Worm (Caenorhabditis elegans) whole organism, L4/young adult: Measurements from ENCODE around the gene exc-5.

ENCODE experiments used
- W03F9.2 ChIP-seq: fragments of 150-350 bp; optimal IDR thresholded peaks from 2 replicates; lab custom pipeline; 2014; ENCODE audit warnings: missing biosample characterization, missing genetic modification characterization
- dao-5 ChIP-seq: sonication (generic microtip); optimal IDR thresholded peaks from 2 replicates; lab custom pipeline; 2016; ENCODE audit warnings: missing genotype, missing genetic modification characterization, moderate library complexity, missing compliant biosample characterization
- him-1 ChIP-seq: sonication (generic microtip); optimal IDR thresholded peaks from 2 replicates; lab custom pipeline; 2016; ENCODE audit warnings: missing genotype, missing genetic modification reagents, missing genetic modification characterization, missing compliant biosample characterization

Gene exc-5

DNA sequence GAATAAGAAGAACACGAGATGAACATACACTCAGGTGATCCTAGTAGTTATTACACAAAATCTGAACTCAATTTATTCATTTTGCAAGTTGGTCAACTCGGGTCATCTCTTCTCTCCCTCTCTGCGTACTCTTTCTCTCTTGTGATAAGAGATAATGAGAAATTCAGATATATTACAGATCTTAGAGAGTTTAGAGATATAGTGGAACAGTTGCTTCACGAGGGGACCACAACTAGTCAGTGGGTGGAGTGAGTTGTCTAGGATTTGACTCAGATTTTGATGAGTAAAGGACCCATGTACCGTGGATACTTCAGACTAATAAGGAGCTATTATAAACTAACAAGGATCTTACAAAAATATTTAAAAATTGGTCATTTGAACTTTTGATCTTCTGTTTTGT is at the start of gene exc-5:
Gene exc-5 (minus strand): TSS at position 57 of the 400 bp plus-strand sequence.
- TF ChIP-seq W03F9.2 (tag; lab: Kevin White, UChicago), result no peak
- TF ChIP-seq dao-5 (tag; lab: Kevin White, UChicago), result no peak
- TF ChIP-seq him-1, result no peak

- no peak for TF ChIP-seq W03F9.2 (tag; lab: Kevin White, UChicago)
- no peak for TF ChIP-seq him-1
- no peak for TF ChIP-seq dao-5 (tag; lab: Kevin White, UChicago)
Measured at ce11 chrIV:8855963-8856362, 42.5 kb upstream of the exc-5 start, which contains the start of gene T11B7.5. T11B7.5 (minus strand) TSS chrIV:8856063.

- TF ChIP-seq W03F9.2 (tag; lab: Kevin White, UChicago) (no peak), dao-5 (tag; lab: Kevin White, UChicago) (no peak), him-1 (no peak)
Measured at ce11 chrIV:8853301-8853700, 39.8 kb upstream of the exc-5 start.

ce11 chrIV:8852194-8852593 is 38.7 kb upstream of the exc-5 start, which contains the start of gene alp-1:
alp-1 (plus strand) TSS chrIV:8852494.
- TF ChIP-seq W03F9.2 (tag; lab: Kevin White, UChicago) (no peak), dao-5 (tag; lab: Kevin White, UChicago) (no peak), him-1 (no peak)

DNA sequence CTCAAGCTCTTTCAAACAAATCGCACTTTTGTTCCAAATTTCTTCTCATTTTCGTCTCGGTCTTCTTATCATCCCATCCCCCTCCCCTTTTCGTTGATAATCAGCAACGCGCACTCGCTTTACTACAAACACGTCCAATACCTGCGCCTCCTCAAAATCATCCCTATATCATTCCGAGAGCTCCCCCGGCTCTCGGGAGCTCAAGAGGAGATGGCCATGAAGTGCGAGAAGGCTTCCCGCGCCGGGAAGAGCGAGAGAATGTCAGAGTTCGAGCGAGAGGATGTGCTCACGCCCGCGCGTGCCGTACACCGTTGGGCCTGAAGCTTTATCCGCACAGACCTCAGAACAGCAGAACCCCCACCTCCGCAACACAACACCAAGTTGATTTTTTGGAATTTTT is 37.3 kb upstream of the exc-5 start:
- TF ChIP-seq dao-5 (tag; lab: Kevin White, UChicago), result no peak

DNA sequence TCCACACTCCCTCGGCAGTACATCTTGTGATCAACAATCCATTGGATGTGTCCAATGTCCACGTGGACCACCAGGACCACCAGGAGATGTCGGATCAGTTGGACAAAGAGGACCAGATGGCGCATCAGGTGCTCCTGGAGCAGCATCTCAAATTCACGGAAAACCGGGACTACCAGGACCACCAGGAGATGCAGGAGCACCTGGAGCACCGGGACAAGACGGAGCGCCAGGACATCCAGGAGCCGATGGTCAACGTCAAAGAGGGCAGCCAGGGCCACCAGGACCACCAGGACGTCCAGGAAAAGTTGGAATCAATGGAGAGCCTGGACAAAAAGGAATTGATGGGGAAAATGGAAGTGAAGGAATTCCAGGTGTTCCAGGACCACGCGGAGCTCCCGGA is 35.5 kb upstream of the exc-5 start:
- TF ChIP-seq dao-5 (tag; lab: Kevin White, UChicago) (no peak), him-1 (no peak), W03F9.2 (tag; lab: Kevin White, UChicago) (no peak)

DNA sequence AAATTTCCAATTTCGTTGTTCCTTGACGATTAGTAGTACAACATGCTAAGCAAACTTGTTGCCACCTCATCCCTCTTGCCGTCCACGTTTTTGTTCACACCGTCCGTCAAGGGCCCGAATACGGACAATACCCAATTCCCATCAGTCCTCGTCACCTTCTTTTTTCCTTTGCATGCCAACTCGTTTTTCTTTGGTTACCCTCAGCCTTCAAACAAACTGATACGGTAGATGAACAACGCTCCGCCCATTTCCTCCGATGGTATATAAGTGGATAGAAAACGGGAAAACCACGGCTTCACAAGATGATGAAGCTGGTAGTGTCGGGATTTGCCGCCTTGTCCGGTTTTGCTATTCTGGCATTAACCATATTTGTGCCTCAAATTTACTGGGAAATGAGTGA is 34.4 kb upstream of the exc-5 start, which contains the start of gene col-118:
Gene col-118 (plus strand): TSS at position 301 of the 400 bp plus-strand sequence.
- TF ChIP-seq dao-5 (tag; lab: Kevin White, UChicago) (no peak), W03F9.2 (tag; lab: Kevin White, UChicago) (no peak), him-1 (no peak)

- no peak for TF ChIP-seq W03F9.2 (tag; lab: Kevin White, UChicago)
- TF ChIP-seq dao-5 (tag; lab: Kevin White, UChicago), result no peak
- no peak for TF ChIP-seq him-1
Measured at ce11 chrIV:8845922-8846321, 32.5 kb upstream of the exc-5 start.

DNA sequence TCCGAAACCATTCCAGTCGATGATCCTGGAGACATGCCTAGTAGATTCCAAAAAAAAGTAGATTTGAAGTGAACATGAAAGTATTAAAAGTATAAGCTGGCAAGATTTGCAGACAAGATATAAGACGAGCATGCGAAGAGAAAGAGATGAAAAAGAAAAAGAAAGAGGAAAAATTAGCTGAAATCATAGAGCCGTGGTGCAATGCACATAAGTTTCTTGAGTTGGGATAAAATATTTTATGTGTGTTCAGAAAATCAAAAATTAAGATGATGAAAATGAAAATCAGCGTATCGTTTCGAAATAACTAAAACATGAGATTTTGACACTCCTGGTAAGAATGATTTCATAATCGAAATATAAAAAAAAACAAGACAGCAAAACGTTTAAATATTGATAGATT is 31.0 kb upstream of the exc-5 start, which contains the start of gene T11B7.2:
Gene T11B7.2 (minus strand): TSS at position 101 of the 400 bp plus-strand sequence.
- no peak for TF ChIP-seq dao-5 (tag; lab: Kevin White, UChicago)
- TF ChIP-seq W03F9.2 (tag; lab: Kevin White, UChicago), result no peak
- no peak for TF ChIP-seq him-1

ce11 chrIV:8840161-8840765 is 26.8 kb upstream of the exc-5 start, which contains the start of the genes T28C6.11 and T11B7.1:
T28C6.11 (minus strand) TSS chrIV:8840261.
T11B7.1 (plus strand) TSS chrIV:8840715.
- no peak for TF ChIP-seq him-1
- TF ChIP-seq W03F9.2 (tag; lab: Kevin White, UChicago), result no peak
- no peak for TF ChIP-seq dao-5 (tag; lab: Kevin White, UChicago)

DNA sequence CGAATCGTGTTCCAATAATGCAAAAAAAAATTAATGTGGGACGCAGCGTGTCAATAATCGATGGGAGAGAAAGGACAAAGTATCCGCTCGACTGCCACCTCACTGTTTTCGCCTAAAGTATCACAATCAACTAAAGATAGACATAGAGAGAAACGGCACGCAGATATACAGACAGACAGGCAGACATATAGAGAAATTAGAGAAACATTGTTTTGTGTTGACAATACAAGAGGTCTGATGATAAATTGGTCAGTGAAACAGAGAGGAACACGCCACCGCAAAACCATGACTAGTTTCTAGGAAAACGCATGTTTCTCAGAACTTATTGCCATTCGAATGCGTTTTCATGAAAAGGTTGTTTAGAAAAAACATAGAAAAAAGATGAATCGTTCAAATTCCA is 17.1 kb upstream of the exc-5 start, which contains the start of gene T28C6.8:
Gene T28C6.8 (minus strand): TSS at position 137 of the 400 bp plus-strand sequence.
- no peak for TF ChIP-seq W03F9.2 (tag; lab: Kevin White, UChicago)

- no peak for TF ChIP-seq W03F9.2 (tag; lab: Kevin White, UChicago)
Measured at ce11 chrIV:8827500-8827899, 14.0 kb upstream of the exc-5 start, which contains the start of gene T28C6.7. T28C6.7 (plus strand) TSS chrIV:8827800.

DNA sequence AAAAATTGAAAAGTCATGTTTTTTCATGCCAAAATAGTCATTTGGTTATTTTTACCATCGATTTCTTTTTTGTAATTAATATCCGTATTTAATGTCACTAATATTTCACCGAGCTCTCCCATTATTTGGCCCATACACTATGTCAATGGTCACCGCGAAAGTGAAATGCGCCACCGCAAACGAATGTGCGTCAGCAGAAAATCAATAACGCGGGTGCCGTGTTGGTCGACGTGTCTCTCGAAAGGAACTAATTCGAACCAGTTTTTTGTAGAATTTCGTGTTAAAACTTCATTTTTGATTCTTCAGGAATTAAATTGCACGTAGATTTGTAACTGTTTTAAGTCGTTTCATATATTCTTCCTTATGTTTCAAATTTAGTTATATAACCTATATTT is 13.1 kb upstream of the exc-5 start:
- no peak for TF ChIP-seq him-1
- TF ChIP-seq W03F9.2 (tag; lab: Kevin White, UChicago), result no peak
- no peak for TF ChIP-seq dao-5 (tag; lab: Kevin White, UChicago)

- TF ChIP-seq dao-5 (tag; lab: Kevin White, UChicago) (no peak), him-1 (no peak), W03F9.2 (tag; lab: Kevin White, UChicago) (no peak)
Measured at ce11 chrIV:8825997-8826605, 12.6 kb upstream of the exc-5 start.
